Worm (Caenorhabditis elegans): ENCODE data around the gene lido-5.

DNA sequence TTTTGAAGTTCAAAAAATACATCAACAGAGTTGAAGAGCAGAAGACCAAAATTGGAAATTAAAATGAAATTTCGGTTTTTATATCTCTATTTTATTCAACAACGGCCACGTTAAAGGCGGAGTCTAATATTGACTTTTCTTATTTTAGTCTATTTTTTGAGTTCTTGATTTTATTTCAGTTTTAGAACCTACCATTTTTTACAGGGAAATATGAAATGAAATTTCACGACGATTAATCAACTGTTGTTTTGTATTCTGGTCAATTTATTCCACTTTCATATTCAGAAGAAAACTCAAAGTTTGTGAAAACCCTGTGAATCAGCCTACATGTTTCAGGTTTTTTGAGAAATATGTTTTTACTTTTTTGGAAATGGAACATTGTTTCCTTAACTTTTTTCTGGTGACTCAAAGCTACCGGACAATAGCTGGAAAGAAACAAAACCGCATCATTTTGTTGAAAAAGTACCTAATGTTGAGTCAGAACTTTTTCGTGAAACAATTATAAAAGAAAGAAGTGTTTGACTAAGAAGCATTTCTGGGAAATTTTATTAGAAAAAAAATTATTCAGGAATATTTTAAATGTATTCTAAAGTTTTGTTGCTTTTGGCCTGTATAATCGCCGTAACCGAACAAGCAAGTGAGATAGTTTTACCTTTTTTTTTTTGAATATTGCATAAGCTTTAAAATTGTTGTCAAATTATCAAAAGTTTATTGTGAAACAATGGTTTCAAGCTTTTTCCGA, 29.6 kb downstream of the lido-5 start, which contains the start of the genes irld-23 and C08A9.10:
- TF ChIP-seq C08G9.2 (tag; optimal IDR thresholded peaks at IDR 0.05) (no peak), ztf-16 (tag; optimal IDR thresholded peaks at IDR 0.05) (no peak), K09A11.1 (tag; optimal IDR thresholded peaks at IDR 0.05; ENCODE audit: insufficient read depth) (no peak), ceh-9 (tag; optimal IDR thresholded peaks at IDR 0.05) (no peak), sox-4 (tag; optimal IDR thresholded peaks at IDR 0.05) (no peak), ceh-22 (tag; optimal IDR thresholded peaks at IDR 0.05) (no peak), dve-1 (tag; optimal IDR thresholded peaks at IDR 0.05) (no peak), ceh-30 (tag; optimal IDR thresholded peaks at IDR 0.05) (no peak), ama-1 (optimal IDR thresholded peaks at IDR 0.05) (no peak)

Data from whole organism, late embryonic.